In genomic region chr3L:10680728-10681306, dm6 we compare ENCODE assay signal across 5 fruit fly cellular contexts.
TF ChIP-seq lines count a peak whose summit lies in the region.

No protein-coding gene starts in this region.

- no peak for TF ChIP-seq CTCF in whole organism, embryonic (GFP tag; optimal IDR thresholded peaks at IDR 0.05; lab: Kevin White, UChicago)

TF ChIP-seq in whole organism, adult, 20 proteins besides CTCF, POLR2A, EP300 and RAD21:
- no peak for TF ChIP-seq CG33017 (tag; optimal IDR thresholded peaks at IDR 0.05; lab: Kevin White, UChicago)
- peak; percentile 3 for TF ChIP-seq kay (GFP tag; lab: Kevin White, UChicago; ENCODE audit: borderline replicate concordance)
- peak; percentile 37 for TF ChIP-seq cic (GFP tag; optimal IDR thresholded peaks at IDR 0.05; lab: Kevin White, UChicago)
- TF ChIP-seq CG14711 (tag; optimal IDR thresholded peaks at IDR 0.05; lab: Kevin White, UChicago), result peak; percentile 0
- TF ChIP-seq CG12768 (GFP tag; optimal IDR thresholded peaks at IDR 0.05; lab: Kevin White, UChicago), result peak; percentile 37
- TF ChIP-seq Hr96 (GFP tag; optimal IDR thresholded peaks at IDR 0.05; lab: Kevin White, UChicago), result no peak

TF ChIP-seq in whole organism, embryonic, 481 proteins besides CTCF, POLR2A, EP300 and RAD21 (continues in another document):
- TF ChIP-seq gem (tag; optimal IDR thresholded peaks at IDR 0.05; lab: Kevin White, UChicago) (no peak), Atf-2 (GFP tag; optimal IDR thresholded peaks at IDR 0.05; lab: Kevin White, UChicago) (no peak), CG31441 (GFP tag; IDR thresholded peaks at IDR 0.05; lab: Robert Waterston, UW) (no peak), Hmx (GFP tag; optimal IDR thresholded peaks at IDR 0.05; lab: Kevin White, UChicago) (no peak), dmrt11E (tag; optimal IDR thresholded peaks at IDR 0.05; lab: Kevin White, UChicago) (no peak), slp2 (GFP tag; optimal IDR thresholded peaks at IDR 0.05; lab: Kevin White, UChicago) (no peak), CG18764 (GFP tag; optimal IDR thresholded peaks at IDR 0.05; lab: Kevin White, UChicago) (no peak), CG12769 (tag; optimal IDR thresholded peaks at IDR 0.05; lab: Kevin White, UChicago) (peak; percentile 28), dimm (GFP tag; IDR thresholded peaks at IDR 0.05; lab: Robert Waterston, UW) (no peak), Med (GFP tag; lab: Kevin White, UChicago) (peak; percentile 71), CG10959 (GFP tag; IDR thresholded peaks at IDR 0.05; lab: Robert Waterston, UW) (no peak), CG3995 (GFP tag; optimal IDR thresholded peaks at IDR 0.05; lab: Kevin White, UChicago) (no peak), Max (GFP tag; optimal IDR thresholded peaks at IDR 0.05; lab: Kevin White, UChicago) (no peak), NC2β (GFP tag; optimal IDR thresholded peaks at IDR 0.05; lab: Kevin White, UChicago) (no peak), tx (GFP tag; optimal IDR thresholded peaks at IDR 0.05; lab: Kevin White, UChicago) (no peak), amos (GFP tag; IDR thresholded peaks at IDR 0.05; lab: Robert Waterston, UW; ENCODE audit: partially characterized antibody) (no peak; the same call in 1 of the 2 replicates), CG11093 (GFP tag; IDR thresholded peaks at IDR 0.05; lab: Robert Waterston, UW) (no peak), odd (GFP tag; optimal IDR thresholded peaks at IDR 0.05; lab: Kevin White, UChicago) (no peak), CG18599 (GFP tag; optimal IDR thresholded peaks at IDR 0.05; lab: Kevin White, UChicago) (no peak), CG4360 (GFP tag; IDR thresholded peaks at IDR 0.05; lab: Robert Waterston, UW) (0 out of 2 replicates have a peak, but pooled peaks have one; percentile 34), CG15696 (tag; optimal IDR thresholded peaks at IDR 0.05; lab: Kevin White, UChicago) (no peak), CG14441 (GFP tag; IDR thresholded peaks at IDR 0.05; lab: Robert Waterston, UW) (no peak)

TF ChIP-seq in whole organism, prepupa, 60 proteins besides CTCF, POLR2A, EP300 and RAD21:
- TF ChIP-seq Sox15 (GFP tag; optimal IDR thresholded peaks at IDR 0.05; lab: Kevin White, UChicago) (no peak), CG15336 (GFP tag; IDR thresholded peaks at IDR 0.05; lab: Robert Waterston, UW) (0 out of 2 replicates have a peak, but pooled peaks have one; percentile 6), vri (GFP tag; optimal IDR thresholded peaks at IDR 0.05; lab: Kevin White, UChicago) (peak; percentile 27), dsx (GFP tag; optimal IDR thresholded peaks at IDR 0.05; lab: Kevin White, UChicago; ENCODE audit: poor library complexity, severe bottlenecking) (peak; percentile 6), svp (GFP tag; lab: Kevin White, UChicago) (peak; percentile 44), CG6854 (GFP tag; optimal IDR thresholded peaks at IDR 0.05; lab: Kevin White, UChicago) (no peak), Eip75B (GFP tag; optimal IDR thresholded peaks at IDR 0.05; lab: Kevin White, UChicago) (no peak), CG11902 (GFP tag; optimal IDR thresholded peaks at IDR 0.05; lab: Kevin White, UChicago) (no peak), fkh (GFP tag; optimal IDR thresholded peaks at IDR 0.05; lab: Kevin White, UChicago) (peak; percentile 54), CG6163 (GFP tag; IDR thresholded peaks at IDR 0.05; lab: Robert Waterston, UW) (0 out of 3 replicates have a peak, but pooled peaks have one; percentile 43), Lpt (GFP tag; optimal IDR thresholded peaks at IDR 0.05; lab: Kevin White, UChicago) (peak; percentile 22), Hr39 (GFP tag; optimal IDR thresholded peaks at IDR 0.05; lab: Kevin White, UChicago) (no peak), CG9139 (GFP tag; optimal IDR thresholded peaks at IDR 0.05; lab: Kevin White, UChicago) (no peak), Eip78C (GFP tag; lab: Kevin White, UChicago) (peak; percentile 29), CG16779 (tag; optimal IDR thresholded peaks at IDR 0.05; lab: Kevin White, UChicago) (peak; percentile 43), CG32006 (GFP tag; optimal IDR thresholded peaks at IDR 0.05; lab: Kevin White, UChicago) (no peak), Met (GFP tag; optimal IDR thresholded peaks at IDR 0.05; lab: Kevin White, UChicago) (no peak), ss (GFP tag; optimal IDR thresholded peaks at IDR 0.05; lab: Kevin White, UChicago) (peak; percentile 8 to 39), eg (GFP tag; IDR thresholded peaks at IDR 0.05; lab: Robert Waterston, UW) (peak; percentile 54; the same call in 2 of the 3 replicates), CG11294 (GFP tag; IDR thresholded peaks at IDR 0.05; lab: Robert Waterston, UW) (peak; percentile 39; the same call in 1 of the 2 replicates), CG4318 (GFP tag; optimal IDR thresholded peaks at IDR 0.05; lab: Kevin White, UChicago) (no peak), achi (GFP tag; optimal IDR thresholded peaks at IDR 0.05; lab: Kevin White, UChicago) (no peak)
TF ChIP-seq in whole organism, prepupa: peak in this region for 12.

TF ChIP-seq in whole organism, pupa, 21 proteins besides CTCF, POLR2A, EP300 and RAD21:
- TF ChIP-seq CG12605 (GFP tag; IDR thresholded peaks at IDR 0.05; lab: Robert Waterston, UW), result peak; percentile 47; the same call in 1 of the 2 replicates
- TF ChIP-seq CG34367 (tag; optimal IDR thresholded peaks at IDR 0.05; lab: Kevin White, UChicago), result no peak
- peak; percentile 28 for TF ChIP-seq EcR (GFP tag; optimal IDR thresholded peaks at IDR 0.05; lab: Kevin White, UChicago)
- no peak for TF ChIP-seq CG15710 (tag; optimal IDR thresholded peaks at IDR 0.05; lab: Kevin White, UChicago)
- no peak for TF ChIP-seq CG10348 (GFP tag; IDR thresholded peaks at IDR 0.05; lab: Robert Waterston, UW)
- no peak for TF ChIP-seq Pif1B (GFP tag; optimal IDR thresholded peaks at IDR 0.05; lab: Kevin White, UChicago)
- no peak for TF ChIP-seq Snoo (tag; optimal IDR thresholded peaks at IDR 0.05; lab: Kevin White, UChicago)
- peak; percentile 59; the same call in 1 of the 3 replicates for TF ChIP-seq CG4496 (GFP tag; IDR thresholded peaks at IDR 0.05; lab: Robert Waterston, UW)
- TF ChIP-seq rn (GFP tag; IDR thresholded peaks at IDR 0.05; lab: Robert Waterston, UW), result no peak
- TF ChIP-seq CG8159 (tag; optimal IDR thresholded peaks at IDR 0.05; lab: Kevin White, UChicago), result no peak
- peak; percentile 58 for TF ChIP-seq CG13204 (GFP tag; optimal IDR thresholded peaks at IDR 0.05; lab: Kevin White, UChicago)
- TF ChIP-seq Ets98B (GFP tag; IDR thresholded peaks at IDR 0.05; lab: Robert Waterston, UW), result peak; percentile 35; the same call in 1 of the 2 replicates
- no peak for TF ChIP-seq Pif1A (GFP tag; optimal IDR thresholded peaks at IDR 0.05; lab: Kevin White, UChicago)
- no peak for TF ChIP-seq D1 (tag; optimal IDR thresholded peaks at IDR 0.05; lab: Kevin White, UChicago)
- TF ChIP-seq CG9948 (tag; optimal IDR thresholded peaks at IDR 0.05; lab: Kevin White, UChicago), result no peak
- TF ChIP-seq CG32121 (GFP tag; IDR thresholded peaks at IDR 0.05; lab: Robert Waterston, UW), result peak; percentile 59; the same call in 1 of the 2 replicates
- TF ChIP-seq fd96Ca (GFP tag; IDR thresholded peaks at IDR 0.05; lab: Robert Waterston, UW), result 0 out of 3 replicates have a peak, but pooled peaks have one; percentile 31
- no peak for TF ChIP-seq CG14655 (GFP tag; optimal IDR thresholded peaks at IDR 0.05; lab: Kevin White, UChicago)
- no peak for TF ChIP-seq CG17806 (tag; optimal IDR thresholded peaks at IDR 0.05; lab: Kevin White, UChicago)
- no peak for TF ChIP-seq CG8301 (tag; optimal IDR thresholded peaks at IDR 0.05; lab: Kevin White, UChicago)
TF ChIP-seq in whole organism, pupa: peak in this region for 7.

TF ChIP-seq in whole organism, wandering third instar larva, 38 proteins besides CTCF, POLR2A, EP300 and RAD21:
- TF ChIP-seq br (GFP tag; optimal IDR thresholded peaks at IDR 0.05; lab: Kevin White, UChicago), result no peak
- TF ChIP-seq foxo (GFP tag; optimal IDR thresholded peaks at IDR 0.05; lab: Kevin White, UChicago), result peak in 1 of 2 experiments; percentile 38
- no peak for TF ChIP-seq Rel (GFP tag; optimal IDR thresholded peaks at IDR 0.05; lab: Kevin White, UChicago)
- peak; percentile 22 for TF ChIP-seq Rel (tag; optimal IDR thresholded peaks at IDR 0.05; lab: Kevin White, UChicago)
- TF ChIP-seq psq (GFP tag; optimal IDR thresholded peaks at IDR 0.05; lab: Kevin White, UChicago), result peak; percentile 20
- peak; percentile 39 for TF ChIP-seq Dif (GFP tag; optimal IDR thresholded peaks at IDR 0.05; lab: Kevin White, UChicago; ENCODE audit: partially characterized antibody)
- no peak for TF ChIP-seq brk (GFP tag; optimal IDR thresholded peaks at IDR 0.05; lab: Kevin White, UChicago)
- peak; percentile 16 for TF ChIP-seq Hr83 (GFP tag; optimal IDR thresholded peaks at IDR 0.05; lab: Kevin White, UChicago; ENCODE audit: poor library complexity, severe bottlenecking)
- TF ChIP-seq Jra (GFP tag; optimal IDR thresholded peaks at IDR 0.05; lab: Kevin White, UChicago), result no peak
- TF ChIP-seq HLH106 (tag; optimal IDR thresholded peaks at IDR 0.05; lab: Kevin White, UChicago), result peak; percentile 21
- TF ChIP-seq Sp1 (GFP tag; optimal IDR thresholded peaks at IDR 0.05; lab: Kevin White, UChicago), result peak; percentile 24
- no peak for TF ChIP-seq dl (GFP tag; optimal IDR thresholded peaks at IDR 0.05; lab: Kevin White, UChicago; ENCODE audit: insufficient read depth in 1 of 2, partially characterized antibody in 2 of 2)
- no peak for TF ChIP-seq sage (GFP tag; optimal IDR thresholded peaks at IDR 0.05; lab: Kevin White, UChicago)
